Fruit fly (Drosophila melanogaster): ENCODE results near the gene sbm.

DNA sequence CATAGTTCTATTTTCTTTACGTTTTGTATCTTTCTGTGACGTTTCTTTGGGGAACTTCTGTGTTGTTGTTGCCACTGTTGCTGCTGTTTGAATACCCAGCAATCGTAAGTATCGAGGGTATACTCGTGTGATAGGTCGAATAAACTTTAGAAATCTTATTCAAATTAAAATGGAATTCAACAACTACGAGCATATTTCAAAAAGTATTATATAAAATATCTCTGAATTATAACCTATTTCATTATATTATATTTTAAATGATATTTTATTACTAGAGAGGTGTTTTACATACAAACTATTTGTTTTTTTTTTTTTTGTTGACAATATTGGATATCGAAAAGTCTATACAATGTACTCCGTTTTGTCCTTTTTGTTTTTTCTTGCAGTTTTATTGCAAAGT is 6.8 kb upstream of the sbm start:
- TF ChIP-seq CG10348 (GFP tag; IDR thresholded peaks at IDR 0.05) (no peak), gl (tag; optimal IDR thresholded peaks at IDR 0.05) (no peak), CG15710 (tag; optimal IDR thresholded peaks at IDR 0.05) (peak; percentile 19), CG9948 (tag; optimal IDR thresholded peaks at IDR 0.05) (peak; percentile 34), D1 (tag; optimal IDR thresholded peaks at IDR 0.05) (no peak), CG8301 (tag; optimal IDR thresholded peaks at IDR 0.05) (peak; percentile 32), fd96Ca (GFP tag; IDR thresholded peaks at IDR 0.05) (no peak), Ets98B (GFP tag; IDR thresholded peaks at IDR 0.05) (no peak), Snoo (tag; optimal IDR thresholded peaks at IDR 0.05) (no peak), CG17806 (tag; optimal IDR thresholded peaks at IDR 0.05) (peak; percentile 7), CG12605 (GFP tag; IDR thresholded peaks at IDR 0.05) (no peak)

Measured in whole organism, pupa.